Worm (Caenorhabditis elegans): ENCODE measurements around the gene acl-7.

acl-7 gene

DNA sequence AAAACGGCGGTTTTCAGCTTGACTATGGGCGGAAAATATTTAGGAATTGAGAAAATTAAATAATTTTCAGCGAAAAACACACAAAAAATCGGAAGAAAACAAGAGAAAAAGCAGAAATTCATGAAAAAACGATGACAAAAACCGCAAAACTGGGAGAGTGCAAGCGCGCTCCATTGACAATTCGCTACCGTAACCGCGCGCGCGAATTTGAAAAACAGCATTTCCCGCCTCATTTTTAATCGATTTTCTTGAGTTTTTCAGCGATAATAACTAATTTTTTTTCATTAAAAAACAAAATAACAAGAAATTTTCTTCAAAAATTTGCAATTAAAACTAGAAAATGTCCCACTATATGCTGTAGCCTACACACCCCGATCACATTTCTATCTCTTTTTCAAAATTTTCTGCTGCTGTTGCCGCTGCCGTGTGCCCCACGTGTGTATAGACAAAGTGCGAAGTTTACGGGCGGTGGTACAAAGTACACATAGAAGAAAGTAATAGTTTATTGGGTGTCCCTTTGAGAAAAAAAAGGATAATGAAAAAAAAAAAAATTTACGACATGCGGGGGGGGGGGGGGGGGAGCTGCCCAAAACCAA, 16.2 kb downstream of the acl-7 start:
- TF ChIP-seq nhr-11 (tag; optimal IDR thresholded peaks at IDR 0.05) (peak; percentile 43), elt-2 (tag; optimal IDR thresholded peaks at IDR 0.05) (peak; percentile 15), ztf-4 (tag; optimal IDR thresholded peaks at IDR 0.05) (no peak), mdl-1 (tag; optimal IDR thresholded peaks at IDR 0.05) (no peak), fkh-2 (tag; optimal IDR thresholded peaks at IDR 0.05) (no peak), pha-4 (tag; optimal IDR thresholded peaks at IDR 0.05) (peak; percentile 18), eor-1 (tag; optimal IDR thresholded peaks at IDR 0.05) (no peak), lin-15B (tag; optimal IDR thresholded peaks at IDR 0.05) (peak; percentile 0), fkh-10 (GFP tag; optimal IDR thresholded peaks at IDR 0.05) (no peak), nhr-23 (tag; optimal IDR thresholded peaks at IDR 0.05) (peak; percentile 18), nhr-12 (tag; optimal IDR thresholded peaks at IDR 0.05) (no peak), lsy-12 (tag; optimal IDR thresholded peaks at IDR 0.05) (no peak), nhr-43 (tag; optimal IDR thresholded peaks at IDR 0.05; ENCODE audit: poor library complexity, severe bottlenecking) (peak; percentile 7), jun-1 (tag; optimal IDR thresholded peaks at IDR 0.05) (no peak), hmg-11 (tag; optimal IDR thresholded peaks at IDR 0.05) (no peak), nfya-1 (tag; optimal IDR thresholded peaks at IDR 0.05; ENCODE audit: insufficient read depth) (peak; percentile 32)

DNA sequence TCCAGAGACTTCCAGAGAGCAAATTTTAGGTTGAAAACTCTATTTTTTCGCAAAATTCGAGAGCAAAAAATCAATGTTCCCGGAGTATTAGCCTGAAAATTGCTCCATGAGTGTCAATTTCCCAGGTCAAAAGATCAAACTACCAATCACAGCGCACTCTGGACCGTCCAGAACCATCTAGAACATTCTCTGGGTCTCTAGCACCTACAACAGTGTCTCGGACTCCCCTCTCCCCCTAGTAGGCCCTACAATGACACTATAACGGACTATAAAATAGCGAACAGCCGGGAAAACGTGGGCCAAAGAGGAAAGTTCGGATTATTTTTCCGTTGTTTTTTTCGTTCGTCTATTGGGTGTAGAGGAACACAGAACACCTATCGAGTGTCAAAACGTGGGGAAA, 16.9 kb downstream of the acl-7 start:
- no peak for TF ChIP-seq nhr-28 (tag; optimal IDR thresholded peaks at IDR 0.05)

ce11 chrII:12798814-12799213, 17.4 kb downstream of the acl-7 start:
- TF ChIP-seq fos-1 (tag; optimal IDR thresholded peaks at IDR 0.05) (peak; percentile 14), nhr-28 (tag; optimal IDR thresholded peaks at IDR 0.05) (peak; percentile 5), pha-4 (tag; optimal IDR thresholded peaks at IDR 0.05) (peak; percentile 82), mml-1 (tag; optimal IDR thresholded peaks at IDR 0.05) (no peak), jun-1 (tag; optimal IDR thresholded peaks at IDR 0.05) (peak; percentile 87), nhr-77 (tag; optimal IDR thresholded peaks at IDR 0.05) (peak; percentile 11), hmg-11 (tag; optimal IDR thresholded peaks at IDR 0.05) (peak; percentile 2), lin-39 (tag; optimal IDR thresholded peaks at IDR 0.05) (no peak), ztf-4 (tag; optimal IDR thresholded peaks at IDR 0.05) (peak; percentile 80), ceh-16 (tag; optimal IDR thresholded peaks at IDR 0.05) (no peak), elt-1 (tag; optimal IDR thresholded peaks at IDR 0.05) (peak; percentile 68), R02D3.7 (tag; optimal IDR thresholded peaks at IDR 0.05) (peak; percentile 49), mdl-1 (tag; optimal IDR thresholded peaks at IDR 0.05) (peak; percentile 76), nhr-237 (tag; optimal IDR thresholded peaks at IDR 0.05) (no peak), lsy-12 (tag; optimal IDR thresholded peaks at IDR 0.05) (peak; percentile 71), egl-27 (tag; optimal IDR thresholded peaks at IDR 0.05) (peak; percentile 58), nhr-43 (tag; optimal IDR thresholded peaks at IDR 0.05; ENCODE audit: poor library complexity, severe bottlenecking) (peak; percentile 96), nfya-1 (tag; optimal IDR thresholded peaks at IDR 0.05; ENCODE audit: insufficient read depth) (peak; percentile 90), pqm-1 (tag; optimal IDR thresholded peaks at IDR 0.05) (peak; percentile 94), snpc-4 (tag; optimal IDR thresholded peaks at IDR 0.05) (peak; percentile 48), ceh-28 (tag; optimal IDR thresholded peaks at IDR 0.05) (peak; percentile 73), lin-15B (tag; optimal IDR thresholded peaks at IDR 0.05) (peak; percentile 24), aly-2 (tag; optimal IDR thresholded peaks at IDR 0.05) (no peak), elt-3 (tag; optimal IDR thresholded peaks at IDR 0.05) (peak in 1 of 3 experiments; percentile 71), tbx-2 (tag; optimal IDR thresholded peaks at IDR 0.05) (peak; percentile 58), nhr-23 (tag; optimal IDR thresholded peaks at IDR 0.05) (peak; percentile 87), nhr-25 (tag; optimal IDR thresholded peaks at IDR 0.05) (peak; percentile 87), elt-2 (tag; optimal IDR thresholded peaks at IDR 0.05) (peak; percentile 95), nhr-11 (tag; optimal IDR thresholded peaks at IDR 0.05) (peak; percentile 69), skn-1 (tag; optimal IDR thresholded peaks at IDR 0.05) (no peak)

- no peak for TF ChIP-seq tbx-2 (tag; optimal IDR thresholded peaks at IDR 0.05)
- TF ChIP-seq nhr-43 (tag; optimal IDR thresholded peaks at IDR 0.05; ENCODE audit: poor library complexity, severe bottlenecking) = peak; percentile 16
- no peak for TF ChIP-seq lsy-12 (tag; optimal IDR thresholded peaks at IDR 0.05)
- TF ChIP-seq nhr-23 (tag; optimal IDR thresholded peaks at IDR 0.05) = no peak
- TF ChIP-seq jun-1 (tag; optimal IDR thresholded peaks at IDR 0.05) = peak; percentile 57
- peak; percentile 8 for TF ChIP-seq lin-15B (tag; optimal IDR thresholded peaks at IDR 0.05)
- TF ChIP-seq nhr-12 (tag; optimal IDR thresholded peaks at IDR 0.05) = no peak
- TF ChIP-seq zag-1 (tag; optimal IDR thresholded peaks at IDR 0.05) = no peak
- peak; percentile 78 for TF ChIP-seq ama-1 (optimal IDR thresholded peaks at IDR 0.05)
- TF ChIP-seq egl-27 (tag; optimal IDR thresholded peaks at IDR 0.05) = no peak
- TF ChIP-seq hmg-11 (tag; optimal IDR thresholded peaks at IDR 0.05) = peak; percentile 9
- no peak for TF ChIP-seq ZK546.5 (tag; optimal IDR thresholded peaks at IDR 0.05)
- TF ChIP-seq pha-4 (tag; optimal IDR thresholded peaks at IDR 0.05) = peak; percentile 54
- no peak for TF ChIP-seq elt-3 (tag; optimal IDR thresholded peaks at IDR 0.05)
- TF ChIP-seq nfya-1 (tag; optimal IDR thresholded peaks at IDR 0.05; ENCODE audit: insufficient read depth) = peak; percentile 6
- TF ChIP-seq daf-12 (tag; optimal IDR thresholded peaks at IDR 0.05) = no peak
- peak; percentile 88 for TF ChIP-seq elt-2 (tag; optimal IDR thresholded peaks at IDR 0.05)
- no peak for TF ChIP-seq nhr-237 (tag; optimal IDR thresholded peaks at IDR 0.05)
- TF ChIP-seq unc-62 (GFP tag; optimal IDR thresholded peaks at IDR 0.05) = no peak
- TF ChIP-seq fkh-10 (GFP tag; optimal IDR thresholded peaks at IDR 0.05) = peak; percentile 34
- no peak for TF ChIP-seq snpc-4 (tag; optimal IDR thresholded peaks at IDR 0.05)
- TF ChIP-seq pqm-1 (tag; optimal IDR thresholded peaks at IDR 0.05) = peak; percentile 94
- no peak for TF ChIP-seq aly-2 (tag; optimal IDR thresholded peaks at IDR 0.05)
- TF ChIP-seq nhr-11 (tag; optimal IDR thresholded peaks at IDR 0.05) = no peak
- no peak for TF ChIP-seq skn-1 (tag; optimal IDR thresholded peaks at IDR 0.05)
- no peak for TF ChIP-seq elt-1 (tag; optimal IDR thresholded peaks at IDR 0.05)
Observed at ce11 chrII:12797211-12797794, 19.0 kb downstream of the acl-7 start.

Data from whole organism, L3 larva.